Fruit fly (Drosophila melanogaster) whole organism, wandering third instar larva: ENCODE data around the gene BTBD9.

Experiments used
- Abd-B ChIP-seq: fragments of >200 bp; optimal IDR thresholded peaks from 2 replicates; lab custom pipeline; 2017; ENCODE audit warnings: missing biosample characterization, missing genetic modification characterization
- CG32264 ChIP-seq: fragments of 200-800 bp; sonication (Bioruptor generic); optimal IDR thresholded peaks from 2 replicates; lab custom pipeline; 2016; ENCODE audit warnings: missing biosample characterization, missing genetic modification characterization
- CG9705 ChIP-seq: fragments of 200-800 bp; sonication (Bioruptor generic); optimal IDR thresholded peaks from 2 replicates; lab custom pipeline; 2018; ENCODE audit warnings: missing biosample characterization, mild to moderate bottlenecking, missing genetic modification characterization
- CrebA ChIP-seq: fragments of 200-800 bp; sonication (Bioruptor generic); optimal IDR thresholded peaks from 2 replicates; lab custom pipeline; 2016; ENCODE audit warnings: missing biosample characterization, mild to moderate bottlenecking, missing genetic modification characterization, borderline replicate concordance
- Dfd ChIP-seq: fragments of >200 bp; optimal IDR thresholded peaks from 2 replicates; lab custom pipeline; 2017; ENCODE audit warnings: missing biosample characterization, missing genetic modification characterization
- Dif ChIP-seq: fragments of 200-275, 200-300 bp; sonication (Bioruptor generic); optimal IDR thresholded peaks from 2 replicates; lab custom pipeline; 2018; ENCODE audit warnings: missing biosample characterization, missing genetic modification characterization; ENCODE audit not compliant: partially characterized antibody
- GATAd ChIP-seq: sonication (Bioruptor generic); optimal IDR thresholded peaks from 2 replicates; lab custom pipeline; 2016; ENCODE audit warnings: missing biosample characterization, missing genetic modification characterization
- HLH106 ChIP-seq: fragments of 200-800 bp; optimal IDR thresholded peaks from 3 replicates; lab custom pipeline; 2019; ENCODE audit warnings: missing biosample characterization, mild to moderate bottlenecking, missing genetic modification characterization, moderate library complexity
- Hnf4 ChIP-seq: fragments of 200-800 bp; sonication (Bioruptor generic); optimal IDR thresholded peaks from 2 replicates; lab custom pipeline; 2016; ENCODE audit warnings: missing biosample characterization, mild to moderate bottlenecking, missing genetic modification characterization
- Hr78 ChIP-seq: fragments of >200 bp; optimal IDR thresholded peaks from 2 replicates; lab custom pipeline; 2017; ENCODE audit warnings: missing biosample characterization, missing genetic modification characterization
- Hr83 ChIP-seq: fragments of 200-300 bp; sonication (Bioruptor generic); optimal IDR thresholded peaks from 2 replicates; lab custom pipeline; 2016; ENCODE audit warnings: missing biosample characterization, mild to moderate bottlenecking, missing genetic modification characterization, moderate library complexity; ENCODE audit not compliant: poor library complexity, severe bottlenecking
- Jra ChIP-seq: sonication (Bioruptor generic); optimal IDR thresholded peaks from 2 replicates; lab custom pipeline; 2016; ENCODE audit warnings: missing biosample characterization, missing genetic modification characterization
- Mio ChIP-seq: sonication (Bioruptor generic); optimal IDR thresholded peaks from 2 replicates; lab custom pipeline; 2016; ENCODE audit warnings: missing biosample characterization, missing genetic modification characterization
- Myc ChIP-seq: fragments of >200 bp; optimal IDR thresholded peaks from 2 replicates; lab custom pipeline; 2017
- N ChIP-seq: fragments of >200 bp; optimal IDR thresholded peaks from 2 replicates; lab custom pipeline; 2018; ENCODE audit warnings: missing biosample characterization, missing external identifiers, missing genetic modification characterization
- OdsH ChIP-seq: fragments of 200-800 bp; sonication (Bioruptor generic); optimal IDR thresholded peaks from 2 replicates; lab custom pipeline; 2016; ENCODE audit warnings: missing biosample characterization, mild to moderate bottlenecking, missing genetic modification characterization
- Rel ChIP-seq, 2 experiments: fragments of 200-800 bp; sonication (Bioruptor generic) in 1 of 2; optimal IDR thresholded peaks; 2 replicates in 1 of 2; 3 replicates in 1 of 2; lab custom pipeline; 2016 to 2019; ENCODE audit warnings: mild to moderate bottlenecking in 2 of 2, missing biosample characterization in 2 of 2, missing genetic modification characterization in 2 of 2, moderate library complexity in 1 of 2
- Sp1 ChIP-seq: fragments of 200-800 bp; sonication (Bioruptor generic); optimal IDR thresholded peaks from 3 replicates; lab custom pipeline; 2019; ENCODE audit warnings: missing biosample characterization, mild to moderate bottlenecking, missing genetic modification characterization, moderate library complexity
- Vsx2 ChIP-seq: fragments of 200-300, 225-300 bp; sonication (Bioruptor generic); optimal IDR thresholded peaks from 2 replicates; lab custom pipeline; 2018; ENCODE audit warnings: missing biosample characterization, missing genetic modification characterization; ENCODE audit not compliant: partially characterized antibody
- br ChIP-seq: fragments of 200-800 bp; sonication (Bioruptor generic); optimal IDR thresholded peaks from 2 replicates; lab custom pipeline; 2016; ENCODE audit warnings: missing biosample characterization, missing genetic modification characterization
- brk ChIP-seq: fragments of 200-800 bp; sonication (Bioruptor generic); optimal IDR thresholded peaks from 2 replicates; lab custom pipeline; 2016; ENCODE audit warnings: missing biosample characterization, mild to moderate bottlenecking, missing genetic modification characterization
- dl ChIP-seq, 2 experiments: fragments of 175-275, 200-275 bp in 1 of 2; fragments of 200-275 bp in 1 of 2; sonication (Bioruptor generic); optimal IDR thresholded peaks; lab custom pipeline; 2018; ENCODE audit warnings: mild to moderate bottlenecking in 2 of 2, missing biosample characterization in 2 of 2, missing genetic modification characterization in 2 of 2, moderate library complexity in 2 of 2; ENCODE audit not compliant: partially characterized antibody in 2 of 2, insufficient read depth in 1 of 2
- dmrt93B ChIP-seq: fragments of 200-800 bp; sonication (Bioruptor generic); optimal IDR thresholded peaks from 2 replicates; lab custom pipeline; 2018; ENCODE audit warnings: missing biosample characterization, mild to moderate bottlenecking, missing genetic modification characterization
- dsf ChIP-seq: sonication (Bioruptor generic); optimal IDR thresholded peaks from 2 replicates; lab custom pipeline; 2016; ENCODE audit warnings: missing biosample characterization, missing genetic modification characterization, borderline replicate concordance
- ey ChIP-seq: fragments of 200-800 bp; sonication (Bioruptor generic); optimal IDR thresholded peaks from 2 replicates; lab custom pipeline; 2016; ENCODE audit warnings: missing biosample characterization, missing genetic modification characterization
- foxo ChIP-seq, 2 experiments: fragments of 200-800 bp; sonication (Bioruptor generic); optimal IDR thresholded peaks; 2 replicates in 1 of 2; 3 replicates in 1 of 2; lab custom pipeline; 2016 to 2017; ENCODE audit warnings: missing biosample characterization in 2 of 2, missing genetic modification characterization in 2 of 2
- fru ChIP-seq: fragments of 200-800 bp; sonication (Bioruptor generic); optimal IDR thresholded peaks from 3 replicates; lab custom pipeline; 2016; ENCODE audit warnings: missing biosample characterization, mild to moderate bottlenecking, missing genetic modification characterization
- h ChIP-seq: fragments of 200-800 bp; sonication (Bioruptor generic); optimal IDR thresholded peaks from 3 replicates; lab custom pipeline; 2016; ENCODE audit warnings: missing biosample characterization, mild to moderate bottlenecking, missing genetic modification characterization
- jim ChIP-seq: fragments of 175-275, 200-325 bp; sonication (Bioruptor generic); optimal IDR thresholded peaks from 2 replicates; lab custom pipeline; 2016; ENCODE audit warnings: missing biosample characterization, mild to moderate bottlenecking, missing genetic modification characterization
- lola ChIP-seq: fragments of >200 bp; optimal IDR thresholded peaks from 2 replicates; lab custom pipeline; 2017; ENCODE audit warnings: missing biosample characterization, missing genetic modification characterization
- pan ChIP-seq: fragments of >200 bp; optimal IDR thresholded peaks from 2 replicates; lab custom pipeline; 2017
- psq ChIP-seq: fragments of 200-800 bp; sonication (Bioruptor generic); optimal IDR thresholded peaks from 3 replicates; lab custom pipeline; 2017; ENCODE audit warnings: missing biosample characterization, mild to moderate bottlenecking, missing genetic modification characterization, moderate library complexity
- rgr ChIP-seq: fragments of 200-800 bp; sonication (Bioruptor generic); optimal IDR thresholded peaks from 3 replicates; lab custom pipeline; 2016; ENCODE audit warnings: missing biosample characterization, mild to moderate bottlenecking, missing genetic modification characterization
- sage ChIP-seq: fragments of 200-800 bp; sonication (Bioruptor generic); optimal IDR thresholded peaks from 2 replicates; lab custom pipeline; 2016; ENCODE audit warnings: missing biosample characterization, mild to moderate bottlenecking, missing genetic modification characterization
- sv ChIP-seq: fragments of 200-800 bp; sonication (Bioruptor generic); optimal IDR thresholded peaks from 3 replicates; lab custom pipeline; 2016; ENCODE audit warnings: missing biosample characterization, missing genetic modification characterization
- tai ChIP-seq: sonication (Bioruptor generic); optimal IDR thresholded peaks from 2 replicates; lab custom pipeline; 2016; ENCODE audit warnings: missing biosample characterization, missing genetic modification characterization
- usp ChIP-seq: fragments of >200 bp; optimal IDR thresholded peaks from 2 replicates; lab custom pipeline; 2017; ENCODE audit warnings: missing biosample characterization, missing genetic modification characterization
- woc ChIP-seq: sonication (Bioruptor generic); optimal IDR thresholded peaks from 2 replicates; lab custom pipeline; 2016; ENCODE audit warnings: missing biosample characterization, mild to moderate bottlenecking, missing genetic modification characterization

BTBD9 gene

dm6 chrX:10756026-10756561, 12.2 kb upstream of the BTBD9 start:
- TF ChIP-seq br (GFP tag; lab: Kevin White, UChicago): no peak
- TF ChIP-seq jim (GFP tag; lab: Kevin White, UChicago): no peak
- TF ChIP-seq N (GFP tag; lab: Kevin White, UChicago): no peak
- TF ChIP-seq HLH106 (tag; lab: Kevin White, UChicago): no peak
- no peak for TF ChIP-seq h (GFP tag; lab: Kevin White, UChicago)
- TF ChIP-seq, all 38 proteins: peak for 0

- no peak for TF ChIP-seq Mio (GFP tag; lab: Kevin White, UChicago)
- TF ChIP-seq Sp1 (GFP tag; lab: Kevin White, UChicago): no peak
- TF ChIP-seq pan (lab: Kevin White, UChicago): no peak
- no peak for TF ChIP-seq Hr83 (GFP tag; lab: Kevin White, UChicago)
- TF ChIP-seq usp: no peak
- TF ChIP-seq, all 38 proteins: peak for 0
Observed at dm6 chrX:10757616-10758078, 10.7 kb upstream of the BTBD9 start, which contains the start of gene Rph. TSS of gene Rph (minus strand) at chrX:10757666.

dm6 chrX:10762569-10762958, 5.8 kb upstream of the BTBD9 start:
- TF ChIP-seq Hr78 (GFP tag; lab: Kevin White, UChicago): no peak
- no peak for TF ChIP-seq lola (GFP tag; lab: Kevin White, UChicago)
- no peak for TF ChIP-seq dl (GFP tag; optimal IDR thresholded peaks at IDR 0.05; lab: Kevin White, UChicago; ENCODE audit: insufficient read depth in 1 of 2, partially characterized antibody in 2 of 2)
- TF ChIP-seq Hnf4 (GFP tag; lab: Kevin White, UChicago): no peak
- no peak for TF ChIP-seq sage (GFP tag; lab: Kevin White, UChicago)
- TF ChIP-seq, all 38 proteins: peak for 0

- no peak for TF ChIP-seq pan (lab: Kevin White, UChicago)
- peak; percentile 25 for TF ChIP-seq h (GFP tag; lab: Kevin White, UChicago)
- no peak for TF ChIP-seq foxo (GFP tag; optimal IDR thresholded peaks at IDR 0.05; lab: Kevin White, UChicago)
- no peak for TF ChIP-seq CG32264 (GFP tag; lab: Kevin White, UChicago)
- TF ChIP-seq dsf (GFP tag; lab: Kevin White, UChicago): no peak
- no peak for TF ChIP-seq rgr (GFP tag; lab: Kevin White, UChicago)
- peak; percentile 17 for TF ChIP-seq Sp1 (GFP tag; lab: Kevin White, UChicago)
- TF ChIP-seq Rel (GFP tag; optimal IDR thresholded peaks at IDR 0.05; lab: Kevin White, UChicago): no peak
- peak; percentile 53 for TF ChIP-seq Rel (tag; optimal IDR thresholded peaks at IDR 0.05; lab: Kevin White, UChicago)
- no peak for TF ChIP-seq sv (GFP tag; lab: Kevin White, UChicago)
- TF ChIP-seq psq: peak; percentile 98
- no peak for TF ChIP-seq Hr78 (GFP tag; lab: Kevin White, UChicago)
- TF ChIP-seq brk (GFP tag; lab: Kevin White, UChicago): no peak
- TF ChIP-seq br (GFP tag; lab: Kevin White, UChicago): peak; percentile 28
- peak in 1 of 2 experiments; percentile 29 for TF ChIP-seq dl (GFP tag; optimal IDR thresholded peaks at IDR 0.05; lab: Kevin White, UChicago; ENCODE audit: insufficient read depth in 1 of 2, partially characterized antibody in 2 of 2)
- TF ChIP-seq Vsx2 (GFP tag; lab: Kevin White, UChicago): no peak
- TF ChIP-seq fru (GFP tag; lab: Kevin White, UChicago): peak; percentile 20
- TF ChIP-seq CG9705 (GFP tag; lab: Kevin White, UChicago): no peak
- no peak for TF ChIP-seq lola (GFP tag; lab: Kevin White, UChicago)
- TF ChIP-seq Hr83 (GFP tag; lab: Kevin White, UChicago): peak; percentile 52
- no peak for TF ChIP-seq dmrt93B (GFP tag; lab: Kevin White, UChicago)
- TF ChIP-seq ey: no peak
- no peak for TF ChIP-seq Hnf4 (GFP tag; lab: Kevin White, UChicago)
- TF ChIP-seq sage (GFP tag; lab: Kevin White, UChicago): no peak
- TF ChIP-seq Jra (GFP tag; lab: Kevin White, UChicago): no peak
- no peak for TF ChIP-seq OdsH
- TF ChIP-seq woc (GFP tag; lab: Kevin White, UChicago): peak; percentile 3
- TF ChIP-seq jim (GFP tag; lab: Kevin White, UChicago): peak; percentile 44
- no peak for TF ChIP-seq Dif
- no peak for TF ChIP-seq GATAd (GFP tag; lab: Kevin White, UChicago)
- no peak for TF ChIP-seq N (GFP tag; lab: Kevin White, UChicago)
- no peak for TF ChIP-seq Abd-B
- TF ChIP-seq CrebA (GFP tag; lab: Kevin White, UChicago): no peak
- no peak for TF ChIP-seq tai (GFP tag; lab: Kevin White, UChicago)
- TF ChIP-seq HLH106 (tag; lab: Kevin White, UChicago): peak; percentile 43
- no peak for TF ChIP-seq Myc
- no peak for TF ChIP-seq usp
- TF ChIP-seq Dfd (GFP tag; lab: Kevin White, UChicago): no peak
- no peak for TF ChIP-seq Mio (GFP tag; lab: Kevin White, UChicago)
Observed at dm6 chrX:10762959-10763883, 5.1 kb upstream of the BTBD9 start.
